Fruit fly (Drosophila melanogaster) whole organism: ENCODE measurements around the gene CG43638.

ENCODE experiments used
- CG8478 ChIP-seq: fragments of >200 bp; optimal IDR thresholded peaks from 2 replicates; lab custom pipeline; 2018; ENCODE audit warnings: inconsistent platforms
- pan ChIP-seq: fragments of >200 bp; optimal IDR thresholded peaks from 2 replicates; lab custom pipeline; 2017
- psq ChIP-seq: fragments of >200 bp; optimal IDR thresholded peaks from 2 replicates; lab custom pipeline; 2017
- usp ChIP-seq: fragments of >200 bp; optimal IDR thresholded peaks from 2 replicates; lab custom pipeline; 2017; ENCODE audit warnings: missing biosample characterization, missing genetic modification characterization, mixed read lengths

DNA sequence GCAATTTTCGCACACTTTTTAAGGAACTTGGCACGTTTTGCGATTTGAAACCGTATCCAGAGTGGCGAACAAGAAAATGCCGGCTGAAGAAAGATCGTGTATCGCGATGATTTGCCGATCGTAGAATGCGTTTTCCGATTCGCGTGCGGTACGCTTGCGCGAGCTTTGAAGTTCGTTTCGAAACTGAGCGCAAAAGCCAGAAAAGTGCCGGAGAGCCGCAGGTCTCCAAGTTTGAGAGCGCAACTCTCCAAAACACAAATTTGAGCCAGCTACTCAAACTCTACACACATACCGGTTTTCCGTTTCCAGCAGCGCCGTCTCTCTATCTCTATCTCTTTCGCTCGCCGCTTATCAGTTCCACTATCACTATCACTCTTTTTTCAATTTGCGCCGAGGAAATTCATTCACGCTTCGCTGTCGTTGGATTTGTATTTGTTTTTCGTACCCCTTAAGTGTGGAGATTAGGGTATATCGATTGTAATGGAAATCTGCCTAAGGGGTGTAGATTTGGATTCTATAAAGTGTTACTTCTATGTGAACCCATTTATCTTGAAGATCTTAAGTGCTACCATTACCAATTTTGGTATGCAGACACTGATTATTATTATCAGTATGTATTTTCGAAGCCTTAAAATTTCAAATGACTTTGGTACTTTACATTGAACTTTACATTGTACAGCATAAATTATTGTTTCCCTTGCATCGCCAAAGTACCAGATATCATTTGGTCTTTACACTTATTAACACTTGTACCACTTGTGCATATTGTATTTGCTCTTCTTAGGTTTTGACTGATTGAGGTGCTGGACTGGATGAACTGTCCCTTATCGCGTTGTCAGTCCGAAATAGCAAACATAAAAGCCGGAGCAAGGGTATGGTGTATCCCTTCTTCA lies 12.2 kb downstream of the CG43638 start:
- no peak for TF ChIP-seq psq
- no peak for TF ChIP-seq CG8478 (lab: Kevin White, UChicago)
- no peak for TF ChIP-seq usp (GFP tag; lab: Kevin White, UChicago)
- peak; percentile 69 for TF ChIP-seq pan
